Fruit fly (Drosophila melanogaster) whole organism, embryonic: ENCODE measurements around the gene spd-2.

Experiments
- Aef1 ChIP-seq: fragments of 200-800 bp; sonication (Bioruptor generic); IDR thresholded peaks from 3 replicates; pipeline ENCODE4 v1.3.6; 2022; ENCODE audit warnings: missing biosample characterization, missing genetic modification characterization
- BEAF-32 ChIP-seq: fragments of 200-800 bp; sonication (Bioruptor generic); optimal IDR thresholded peaks from 3 replicates; lab custom pipeline; 2017; ENCODE audit warnings: missing biosample characterization, missing genetic modification characterization, mild to moderate bottlenecking, moderate library complexity, missing genetic modification reagents
- CG11560 ChIP-seq: fragments of 200-800 bp; sonication (Bioruptor generic); IDR thresholded peaks from 3 replicates; pipeline ENCODE4 v1.3.6; 2022; ENCODE audit warnings: missing biosample characterization, missing genetic modification characterization
- CG11696 ChIP-seq: fragments of 200-800 bp; sonication (Bioruptor generic); IDR thresholded peaks from 2 replicates; pipeline ENCODE4 v1.3.6; 2022; ENCODE audit warnings: missing biosample characterization, missing genetic modification characterization
- CG13424 ChIP-seq: fragments of 200-800 bp; sonication (Bioruptor generic); optimal IDR thresholded peaks from 2 replicates; lab custom pipeline; 2019; ENCODE audit warnings: missing biosample characterization, mild to moderate bottlenecking, missing genetic modification characterization, moderate library complexity
- CG13775 ChIP-seq: fragments of 200-800 bp; sonication (Bioruptor generic); optimal IDR thresholded peaks from 3 replicates; lab custom pipeline; 2017; ENCODE audit warnings: missing biosample characterization, mild to moderate bottlenecking, missing genetic modification characterization
- CG17385 ChIP-seq: fragments of 200-800 bp; sonication (Bioruptor generic); optimal IDR thresholded peaks from 3 replicates; lab custom pipeline; 2018; ENCODE audit warnings: missing biosample characterization, mild to moderate bottlenecking, missing genetic modification characterization
- CG1792 ChIP-seq: fragments of 200-800 bp; sonication (Bioruptor generic); optimal IDR thresholded peaks from 2 replicates; lab custom pipeline; 2016; ENCODE audit warnings: missing biosample characterization, missing genetic modification characterization
- CG18011 ChIP-seq: fragments of 200-800 bp; sonication (Bioruptor generic); optimal IDR thresholded peaks from 2 replicates; lab custom pipeline; 2017; ENCODE audit warnings: missing biosample characterization, missing genetic modification characterization, mild to moderate bottlenecking, moderate library complexity, missing genotype
- CG18262 ChIP-seq: fragments of 200-800 bp; optimal IDR thresholded peaks from 3 replicates; lab custom pipeline; 2019; ENCODE audit warnings: missing biosample characterization, mild to moderate bottlenecking, missing genetic modification characterization, moderate library complexity
- CG18476 ChIP-seq: fragments of 200-800 bp; sonication (Bioruptor generic); optimal IDR thresholded peaks from 2 replicates; lab custom pipeline; 2016; ENCODE audit warnings: missing biosample characterization, mild to moderate bottlenecking, missing genetic modification characterization
- CG3065 ChIP-seq: fragments of 200-800 bp; sonication (Bioruptor generic); optimal IDR thresholded peaks from 2 replicates; lab custom pipeline; 2016; ENCODE audit warnings: missing biosample characterization, missing genetic modification characterization
- CG34224 ChIP-seq: fragments of 200-800 bp; sonication (Bioruptor generic); IDR thresholded peaks from 3 replicates; pipeline ENCODE4 v1.3.6; 2022; ENCODE audit warnings: missing biosample characterization, missing genetic modification characterization; ENCODE audit not compliant: partially characterized antibody
- CG3847 ChIP-seq: fragments of 200-800 bp; sonication (Bioruptor generic); IDR thresholded peaks from 2 replicates; pipeline ENCODE4 v1.3.6; 2022; ENCODE audit warnings: missing biosample characterization, missing genetic modification characterization
- CG42726 ChIP-seq: fragments of 200-800 bp; sonication (Bioruptor generic); IDR thresholded peaks from 2 replicates; pipeline ENCODE4 v1.3.6; 2022; ENCODE audit warnings: missing biosample characterization, missing genetic modification characterization; ENCODE audit not compliant: partially characterized antibody
- CG4617 ChIP-seq: fragments of 200-800 bp; sonication (Bioruptor generic); optimal IDR thresholded peaks from 3 replicates; lab custom pipeline; 2016; ENCODE audit warnings: missing biosample characterization, missing genetic modification characterization, borderline replicate concordance
- CG6272 ChIP-seq: fragments of 200-800 bp; sonication (Bioruptor generic); IDR thresholded peaks from 2 replicates; pipeline ENCODE4 v1.3.6; 2022; ENCODE audit warnings: missing biosample characterization, missing genetic modification characterization
- CG7928 ChIP-seq: fragments of 200-800 bp; sonication (Bioruptor generic); optimal IDR thresholded peaks from 2 replicates; lab custom pipeline; 2017; ENCODE audit warnings: missing biosample characterization, mild to moderate bottlenecking, missing genetic modification characterization
- CG8478 ChIP-seq: fragments of >200 bp; optimal IDR thresholded peaks from 2 replicates; lab custom pipeline; 2018
- CG8924 ChIP-seq: fragments of 200-800 bp; optimal IDR thresholded peaks from 3 replicates; lab custom pipeline; 2019; ENCODE audit warnings: missing biosample characterization, mild to moderate bottlenecking, missing genetic modification characterization, moderate library complexity
- CG9437 ChIP-seq: fragments of 200-800 bp; sonication (Bioruptor generic); optimal IDR thresholded peaks from 2 replicates; lab custom pipeline; 2018; ENCODE audit warnings: missing biosample characterization, mild to moderate bottlenecking, missing genetic modification characterization
- CHES-1-like ChIP-seq: fragments of 200-800 bp; sonication (Bioruptor generic); optimal IDR thresholded peaks from 2 replicates; lab custom pipeline; 2016; ENCODE audit warnings: missing biosample characterization, missing genetic modification characterization
- Dip3 ChIP-seq: fragments of 200-800 bp; sonication (Bioruptor generic); optimal IDR thresholded peaks from 3 replicates; lab custom pipeline; 2016; ENCODE audit warnings: missing biosample characterization, missing genetic modification characterization
- Dll ChIP-seq: fragments of 200-800 bp; sonication (Bioruptor generic); IDR thresholded peaks from 4 replicates; pipeline ENCODE4 v1.3.6; 2022; ENCODE audit warnings: missing biosample characterization, missing genetic modification characterization; ENCODE audit not compliant: partially characterized antibody
- Doc3 ChIP-seq: fragments of 200-800 bp; sonication (Bioruptor generic); IDR thresholded peaks from 3 replicates; pipeline ENCODE4 v1.3.6; 2022; ENCODE audit warnings: missing biosample characterization, missing genetic modification characterization; ENCODE audit not compliant: partially characterized antibody
- Fer2 ChIP-seq: fragments of 200-800 bp; sonication (Bioruptor generic); optimal IDR thresholded peaks from 2 replicates; lab custom pipeline; 2018; ENCODE audit warnings: missing biosample characterization, mild to moderate bottlenecking, missing genetic modification characterization, moderate library complexity
- HHEX ChIP-seq: fragments of 200-800 bp; sonication (Bioruptor generic); optimal IDR thresholded peaks from 3 replicates; lab custom pipeline; 2017; ENCODE audit warnings: missing biosample characterization, mild to moderate bottlenecking, missing genetic modification characterization, missing genetic modification reagents
- Hand ChIP-seq: fragments of 200-800 bp; sonication (Bioruptor generic); optimal IDR thresholded peaks from 2 replicates; lab custom pipeline; 2017; ENCODE audit warnings: mild to moderate bottlenecking, missing biosample characterization, missing genetic modification reagents, missing genetic modification characterization
- Hr78 ChIP-seq, 2 experiments: fragments of 200-800 bp in 1 of 2; fragments of >200 bp in 1 of 2; sonication (Bioruptor generic) in 1 of 2; optimal IDR thresholded peaks; 2 replicates each; lab custom pipeline; 2017 to 2019; ENCODE audit warnings: missing biosample characterization in 2 of 2, missing genetic modification characterization in 2 of 2, mild to moderate bottlenecking in 1 of 2, moderate library complexity in 1 of 2
- Kr ChIP-seq: fragments of 200-800 bp; sonication (Bioruptor generic); optimal IDR thresholded peaks from 2 replicates; lab custom pipeline; 2017; ENCODE audit warnings: missing biosample characterization, mild to moderate bottlenecking, missing genetic modification characterization
- Mes4 ChIP-seq: fragments of 200-800 bp; sonication (Bioruptor generic); optimal IDR thresholded peaks from 2 replicates; lab custom pipeline; 2016; ENCODE audit warnings: missing biosample characterization, missing genetic modification characterization
- Mrtf ChIP-seq: fragments of 200-800 bp; sonication (Bioruptor generic); IDR thresholded peaks from 3 replicates; pipeline ENCODE4 v1.3.6; 2022; ENCODE audit warnings: missing biosample characterization, missing genetic modification characterization
- NK7.1 ChIP-seq: fragments of 200-800 bp; sonication (Bioruptor generic); optimal IDR thresholded peaks from 3 replicates; lab custom pipeline; 2016; ENCODE audit warnings: missing biosample characterization, missing genetic modification characterization
- NfI ChIP-seq: fragments of 200-800 bp; sonication (Bioruptor generic); optimal IDR thresholded peaks from 3 replicates; lab custom pipeline; 2018; ENCODE audit warnings: missing biosample characterization, mild to moderate bottlenecking, missing genetic modification characterization, moderate library complexity
- Sin3A ChIP-seq: fragments of >200 bp; optimal IDR thresholded peaks from 2 replicates; lab custom pipeline; 2018
- YL-1 ChIP-seq: fragments of 200-800 bp; sonication (Bioruptor generic); optimal IDR thresholded peaks from 3 replicates; lab custom pipeline; 2017; ENCODE audit warnings: missing biosample characterization, mild to moderate bottlenecking, missing genetic modification characterization
- bigmax ChIP-seq: fragments of 200-800 bp; sonication (Bioruptor generic); optimal IDR thresholded peaks from 2 replicates; lab custom pipeline; 2018; ENCODE audit warnings: missing biosample characterization, mild to moderate bottlenecking, missing genetic modification characterization
- chif ChIP-seq, 2 experiments: fragments of 200-800 bp; sonication (Bioruptor generic); optimal IDR thresholded peaks; 3 replicates each; lab custom pipeline; 2016; ENCODE audit warnings: missing biosample characterization in 2 of 2, missing genetic modification characterization in 2 of 2
- chn ChIP-seq: fragments of 200-800 bp; sonication (Bioruptor generic); optimal IDR thresholded peaks from 2 replicates; lab custom pipeline; 2016; ENCODE audit warnings: missing biosample characterization, missing genetic modification characterization
- exex ChIP-seq: fragments of 200-800 bp; sonication (Bioruptor generic); optimal IDR thresholded peaks from 4 replicates; lab custom pipeline; 2018; ENCODE audit warnings: missing biosample characterization, mild to moderate bottlenecking, missing genetic modification characterization, moderate library complexity
- fd64A ChIP-seq: fragments of 200-800 bp; sonication (Bioruptor generic); optimal IDR thresholded peaks from 3 replicates; lab custom pipeline; 2018; ENCODE audit warnings: missing biosample characterization, mild to moderate bottlenecking, missing genetic modification characterization
- gfzf ChIP-seq: fragments of 200-800 bp; sonication (Bioruptor generic); optimal IDR thresholded peaks from 2 replicates; lab custom pipeline; 2016; ENCODE audit warnings: missing biosample characterization, mild to moderate bottlenecking, missing genetic modification characterization, moderate library complexity
- hb ChIP-seq: fragments of 200-800 bp; sonication (Bioruptor generic); IDR thresholded peaks from 3 replicates; pipeline ENCODE4 v1.3.6; 2022; ENCODE audit warnings: missing biosample characterization, missing genetic modification characterization; ENCODE audit not compliant: partially characterized antibody
- lilli ChIP-seq: fragments of 200-800 bp; sonication (Bioruptor generic); optimal IDR thresholded peaks from 3 replicates; lab custom pipeline; 2016; ENCODE audit warnings: missing biosample characterization, missing genetic modification characterization
- odd ChIP-seq: fragments of 200-800 bp; sonication (Bioruptor generic); optimal IDR thresholded peaks from 2 replicates; lab custom pipeline; 2017; ENCODE audit warnings: missing biosample characterization, mild to moderate bottlenecking, missing genetic modification characterization
- schlank ChIP-seq: fragments of 200-800 bp; sonication (Bioruptor generic); optimal IDR thresholded peaks from 2 replicates; lab custom pipeline; 2018; ENCODE audit warnings: missing biosample characterization, mild to moderate bottlenecking, missing genetic modification characterization
- stwl ChIP-seq: fragments of 200-800 bp; sonication (Bioruptor generic); optimal IDR thresholded peaks from 3 replicates; lab custom pipeline; 2018; ENCODE audit warnings: missing biosample characterization, mild to moderate bottlenecking, missing genetic modification characterization, moderate library complexity
- tll ChIP-seq, 2 experiments: fragments of 200-800 bp in 1 of 2; fragments of >200 bp in 1 of 2; sonication (Bioruptor generic) in 1 of 2; optimal IDR thresholded peaks; 2 replicates each; lab custom pipeline; 2017 to 2019; ENCODE audit warnings: missing biosample characterization in 2 of 2, missing genetic modification characterization in 2 of 2, mild to moderate bottlenecking in 1 of 2, moderate library complexity in 1 of 2
- wek ChIP-seq: fragments of 200-800 bp; sonication (Bioruptor generic); optimal IDR thresholded peaks from 3 replicates; lab custom pipeline; 2018; ENCODE audit warnings: missing biosample characterization, mild to moderate bottlenecking, missing genetic modification characterization, moderate library complexity

Gene spd-2

dm6 chr3L:16574307-16574946 lies 20.4 kb downstream of the spd-2 start, which contains the start of gene mbf1 (continued):
- no peak for TF ChIP-seq CG17385 (GFP tag; lab: Kevin White, UChicago)
- TF ChIP-seq Mrtf (GFP tag; lab: Robert Waterston, UW), result no peak
- TF ChIP-seq CG3847, result peak; percentile 45; the same call in 1 of the 2 replicates
- peak; percentile 33; the same call in 1 of the 3 replicates for TF ChIP-seq CG11560 (tag; lab: Robert Waterston, UW)
- TF ChIP-seq BEAF-32 (GFP tag; lab: Kevin White, UChicago), result peak; percentile 75
- TF ChIP-seq CG18476 (GFP tag; lab: Kevin White, UChicago), result no peak
- no peak for TF ChIP-seq NK7.1
- no peak for TF ChIP-seq bigmax (GFP tag; lab: Kevin White, UChicago)
- 0 out of 2 replicates have a peak, but pooled peaks have one; percentile 31 for TF ChIP-seq CG42726 (GFP tag; lab: Robert Waterston, UW)
- TF ChIP-seq CG3065, result no peak
- TF ChIP-seq wek (GFP tag; lab: Kevin White, UChicago), result peak; percentile 12
- TF ChIP-seq CG4617 (GFP tag; lab: Kevin White, UChicago), result peak; percentile 91
- peak; percentile 91 for TF ChIP-seq YL-1 (GFP tag; lab: Kevin White, UChicago)
- TF ChIP-seq CG13775, result peak; percentile 13
- peak; percentile 78 for TF ChIP-seq Dll (GFP tag; lab: Robert Waterston, UW)
- peak in 1 of 2 experiments; percentile 16 for TF ChIP-seq tll (GFP tag; optimal IDR thresholded peaks at IDR 0.05; lab: Kevin White, UChicago)
- TF ChIP-seq schlank (tag; lab: Kevin White, UChicago), result no peak
- peak; percentile 97 for TF ChIP-seq gfzf
- no peak for TF ChIP-seq HHEX (GFP tag; lab: Kevin White, UChicago)
- peak; percentile 52 for TF ChIP-seq CG8924 (tag; lab: Kevin White, UChicago)
- TF ChIP-seq Fer2 (tag; lab: Kevin White, UChicago), result no peak
- no peak for TF ChIP-seq Aef1
- TF ChIP-seq Hr78 (GFP tag; optimal IDR thresholded peaks at IDR 0.05; lab: Kevin White, UChicago), result no peak
- TF ChIP-seq CG8478 (lab: Kevin White, UChicago), result no peak
- no peak for TF ChIP-seq CG1792 (GFP tag; lab: Kevin White, UChicago)
- TF ChIP-seq fd64A (GFP tag; lab: Kevin White, UChicago), result no peak
- TF ChIP-seq CG6272, result no peak
- TF ChIP-seq CG18262 (tag; lab: Kevin White, UChicago), result peak; percentile 5
- no peak for TF ChIP-seq hb (GFP tag; lab: Robert Waterston, UW)
- TF ChIP-seq lilli (GFP tag; lab: Kevin White, UChicago), result peak; percentile 53
- TF ChIP-seq CG9437, result peak; percentile 62
- TF ChIP-seq CG34224 (GFP tag; lab: Robert Waterston, UW), result peak; percentile 66
- TF ChIP-seq stwl (tag; lab: Kevin White, UChicago), result peak; percentile 85
- TF ChIP-seq chn, result no peak
- TF ChIP-seq CG11696 (GFP tag; lab: Robert Waterston, UW), result no peak
- no peak for TF ChIP-seq Hand (GFP tag; lab: Kevin White, UChicago)
- TF ChIP-seq CG13424, result peak; percentile 18
- TF ChIP-seq chif (GFP tag; optimal IDR thresholded peaks at IDR 0.05; lab: Kevin White, UChicago), result peak in 1 of 2 experiments; percentile 8
- TF ChIP-seq Sin3A (lab: Kevin White, UChicago), result peak; percentile 88
- TF ChIP-seq Dip3 (GFP tag; lab: Kevin White, UChicago), result peak; percentile 3
- TF ChIP-seq odd (GFP tag; lab: Kevin White, UChicago), result no peak
- peak; percentile 51 for TF ChIP-seq CHES-1-like (GFP tag; lab: Kevin White, UChicago)
- TF ChIP-seq CG7928, result peak; percentile 19
- peak; percentile 29; the same call in 1 of the 3 replicates for TF ChIP-seq Doc3 (GFP tag; lab: Robert Waterston, UW)
- TF ChIP-seq Kr (GFP tag; lab: Kevin White, UChicago), result no peak
- TF ChIP-seq NfI (GFP tag; lab: Kevin White, UChicago), result no peak
- peak; percentile 2 for TF ChIP-seq exex
- TF ChIP-seq CG18011 (GFP tag; lab: Kevin White, UChicago), result peak; percentile 5
- TF ChIP-seq Mes4 (GFP tag; lab: Kevin White, UChicago), result peak; percentile 2
